Worm (Caenorhabditis elegans) whole organism, L3 larva: Measurements from ENCODE around the gene pfn-3.
A peak's percentile ranks its signal among the peaks of the same experiment; 100 is the strongest.

Experiments used
- aly-2 ChIP-seq: fragments of 150-350 bp; optimal IDR thresholded peaks from 2 replicates; lab custom pipeline; 2014; ENCODE audit warnings: missing biosample characterization, missing genetic modification characterization
- ceh-16 ChIP-seq: sonication (generic microtip); optimal IDR thresholded peaks from 2 replicates; lab custom pipeline; 2017; ENCODE audit warnings: missing biosample characterization, missing genetic modification characterization
- ceh-28 ChIP-seq: fragments of 150-350 bp; optimal IDR thresholded peaks from 2 replicates; lab custom pipeline; 2014; ENCODE audit warnings: missing biosample characterization, missing genetic modification reagents, missing genetic modification characterization
- ceh-82 ChIP-seq: fragments of 150-350 bp; optimal IDR thresholded peaks from 2 replicates; lab custom pipeline; 2014; ENCODE audit warnings: missing biosample characterization, missing genetic modification characterization
- ceh-9 ChIP-seq: sonication (generic microtip); optimal IDR thresholded peaks from 2 replicates; lab custom pipeline; 2018; ENCODE audit warnings: missing biosample characterization, missing genetic modification characterization
- egl-5 ChIP-seq: fragments of 150-350 bp; optimal IDR thresholded peaks from 2 replicates; lab custom pipeline; 2017; ENCODE audit warnings: missing biosample characterization, missing genetic modification reagents, missing genetic modification characterization, inconsistent platforms
- elt-1 ChIP-seq: fragments of 150-350 bp; optimal IDR thresholded peaks from 2 replicates; lab custom pipeline; 2014; ENCODE audit warnings: missing biosample characterization, missing genetic modification characterization
- elt-2 ChIP-seq: sonication (generic microtip); optimal IDR thresholded peaks from 2 replicates; lab custom pipeline; 2016; ENCODE audit warnings: missing genetic modification reagents, mild to moderate bottlenecking, missing genetic modification characterization, missing compliant biosample characterization
- elt-3 ChIP-seq, 3 experiments: fragments of 150-350 bp in 1 of 3; sonication (generic microtip) in 2 of 3; optimal IDR thresholded peaks; 2 replicates in 2 of 3; 4 replicates in 1 of 3; lab custom pipeline; 2014 to 2017; ENCODE audit warnings: missing biosample characterization in 3 of 3, missing genetic modification characterization in 3 of 3
- fkh-10 ChIP-seq: sonication (generic microtip); optimal IDR thresholded peaks from 2 replicates; lab custom pipeline; 2017; ENCODE audit warnings: missing biosample characterization, missing genetic modification reagents, missing genetic modification characterization
- fkh-2 ChIP-seq: fragments of 150-350 bp; optimal IDR thresholded peaks from 2 replicates; lab custom pipeline; 2014; ENCODE audit warnings: missing biosample characterization, missing genetic modification reagents, missing genetic modification characterization
- fos-1 ChIP-seq: fragments of 150-350 bp; optimal IDR thresholded peaks from 2 replicates; lab custom pipeline; 2014; ENCODE audit warnings: missing biosample characterization, missing genetic modification characterization
- jun-1 ChIP-seq: fragments of 150-350 bp; optimal IDR thresholded peaks from 2 replicates; lab custom pipeline; 2014; ENCODE audit warnings: missing biosample characterization, missing genetic modification reagents, missing genetic modification characterization
- lin-15B ChIP-seq: fragments of 150-350 bp; optimal IDR thresholded peaks from 2 replicates; lab custom pipeline; 2014; ENCODE audit warnings: missing biosample characterization, missing genetic modification characterization
- lin-39 ChIP-seq: fragments of 150-350 bp; optimal IDR thresholded peaks from 2 replicates; lab custom pipeline; 2018; ENCODE audit warnings: missing biosample characterization, missing genetic modification reagents, missing genetic modification characterization
- mml-1 ChIP-seq: fragments of 150-350 bp; sonication (generic microtip); optimal IDR thresholded peaks from 3 replicates; lab custom pipeline; 2014; ENCODE audit warnings: missing biosample characterization, missing genetic modification characterization
- nfya-1 ChIP-seq: sonication (generic microtip); optimal IDR thresholded peaks from 2 replicates; lab custom pipeline; 2017; ENCODE audit warnings: missing genetic modification characterization, mild to moderate bottlenecking, missing compliant biosample characterization, antibody characterized with exemption, moderate library complexity; ENCODE audit not compliant: insufficient read depth
- nhr-12 ChIP-seq: fragments of 150-350 bp; optimal IDR thresholded peaks from 2 replicates; lab custom pipeline; 2014; ENCODE audit warnings: missing biosample characterization, missing genetic modification characterization
- nhr-23 ChIP-seq: fragments of 150-350 bp; optimal IDR thresholded peaks from 2 replicates; lab custom pipeline; 2014; ENCODE audit warnings: missing biosample characterization, missing genetic modification reagents, missing genetic modification characterization
- nhr-237 ChIP-seq: fragments of 150-350 bp; optimal IDR thresholded peaks from 2 replicates; lab custom pipeline; 2014; ENCODE audit warnings: missing biosample characterization, missing genetic modification characterization
- nhr-25 ChIP-seq: sonication (generic microtip); optimal IDR thresholded peaks from 2 replicates; lab custom pipeline; 2017; ENCODE audit warnings: missing biosample characterization, missing genetic modification characterization
- nhr-28 ChIP-seq: fragments of 150-350 bp; optimal IDR thresholded peaks from 2 replicates; lab custom pipeline; 2014; ENCODE audit warnings: missing biosample characterization, missing genetic modification characterization
- nhr-43 ChIP-seq: sonication (generic microtip); optimal IDR thresholded peaks from 2 replicates; lab custom pipeline; 2016; ENCODE audit warnings: mild to moderate bottlenecking, missing genetic modification characterization, missing compliant biosample characterization; ENCODE audit not compliant: poor library complexity, severe bottlenecking
- nhr-67 ChIP-seq: fragments of 150-350 bp; optimal IDR thresholded peaks from 2 replicates; lab custom pipeline; 2014; ENCODE audit warnings: missing biosample characterization, missing genetic modification characterization
- nhr-77 ChIP-seq: fragments of 150-350 bp; optimal IDR thresholded peaks from 2 replicates; lab custom pipeline; 2014; ENCODE audit warnings: missing biosample characterization, missing genetic modification characterization
- pqm-1 ChIP-seq: fragments of 150-350 bp; optimal IDR thresholded peaks from 2 replicates; lab custom pipeline; 2017; ENCODE audit warnings: missing biosample characterization, missing genetic modification characterization, inconsistent platforms
- sea-2 ChIP-seq: fragments of 150-350 bp; sonication (generic microtip); optimal IDR thresholded peaks from 4 replicates; lab custom pipeline; 2014; ENCODE audit warnings: missing biosample characterization, missing genetic modification reagents, missing genetic modification characterization
- tbx-2 ChIP-seq: sonication (generic microtip); optimal IDR thresholded peaks from 2 replicates; lab custom pipeline; 2016; ENCODE audit warnings: mild to moderate bottlenecking, missing genetic modification characterization, missing compliant biosample characterization
- unc-39 ChIP-seq: sonication (generic microtip); optimal IDR thresholded peaks from 4 replicates; lab custom pipeline; 2017; ENCODE audit warnings: missing biosample characterization, missing genetic modification characterization
- ztf-4 ChIP-seq: fragments of 150-350 bp; optimal IDR thresholded peaks from 2 replicates; lab custom pipeline; 2014; ENCODE audit warnings: missing biosample characterization, missing genetic modification characterization

The pfn-3 gene

DNA sequence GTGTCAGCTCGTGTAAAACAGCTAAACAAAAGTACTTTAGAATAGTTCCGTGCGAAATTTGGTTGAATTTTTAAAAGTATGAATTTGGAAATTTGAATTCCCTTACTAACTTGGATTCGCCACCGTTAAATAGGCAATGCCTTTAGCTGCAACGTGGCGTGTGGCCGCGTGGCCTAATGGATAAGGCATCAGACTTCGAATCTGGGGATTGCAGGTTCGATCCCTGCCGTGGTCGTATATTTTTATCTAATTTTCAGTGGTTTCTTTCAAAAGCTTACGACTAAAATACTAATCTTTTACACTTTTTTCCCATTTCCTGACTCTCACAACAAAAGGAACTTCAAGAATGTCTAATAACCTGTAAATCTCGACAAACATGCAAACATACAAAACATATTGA, 9.2 kb upstream of the pfn-3 start:
- no peak for TF ChIP-seq ceh-16 (tag; lab: Kevin White, UChicago)

DNA sequence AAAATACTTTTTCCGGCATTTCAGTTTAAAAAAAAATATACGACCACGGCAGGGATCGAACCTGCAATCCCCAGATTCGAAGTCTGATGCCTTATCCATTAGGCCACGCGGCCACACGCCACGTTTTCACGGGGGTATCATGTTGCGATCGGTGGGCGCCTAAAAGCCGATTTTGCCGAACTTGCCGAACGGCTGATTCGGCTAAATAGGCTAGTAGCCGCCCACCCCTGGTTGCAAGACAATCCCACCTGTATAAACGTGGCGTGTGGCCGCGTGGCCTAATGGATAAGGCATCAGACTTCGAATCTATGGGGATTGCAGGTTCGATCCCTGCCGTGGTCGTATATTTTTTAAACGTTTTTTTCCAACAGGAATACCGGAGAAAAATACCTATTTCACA, 8.7 kb upstream of the pfn-3 start:
- no peak for TF ChIP-seq jun-1 (tag; lab: Kevin White, UChicago)
- TF ChIP-seq lin-39 (tag; lab: Kevin White, UChicago), result no peak
- TF ChIP-seq nhr-25 (tag; lab: Kevin White, UChicago), result no peak
- no peak for TF ChIP-seq mml-1 (tag; lab: Kevin White, UChicago)

DNA sequence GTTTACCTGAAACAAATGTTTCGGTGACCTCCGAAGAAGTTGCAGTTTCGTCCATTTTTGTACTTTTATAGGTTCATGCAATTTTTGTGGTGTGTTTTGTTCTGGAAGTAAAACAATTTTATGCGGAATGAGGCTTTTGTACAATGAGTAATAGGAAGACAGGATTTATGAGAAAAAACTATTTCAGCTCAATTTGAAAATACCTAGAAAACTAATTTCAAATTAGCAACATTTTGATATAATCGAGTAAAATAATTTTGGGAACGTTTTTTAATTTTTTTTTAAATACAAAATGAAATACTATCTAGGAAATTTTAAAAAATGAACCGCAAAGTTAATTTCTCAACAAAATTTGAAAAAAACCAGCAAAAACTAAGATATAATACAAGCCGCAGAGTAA, 7.6 kb upstream of the pfn-3 start, which contains the start of gene rei-2:
Gene rei-2, minus strand, starts transcription at position 101 of the 400 bp plus-strand sequence.
- TF ChIP-seq ceh-9 (tag; lab: Kevin White, UChicago) (no peak), fos-1 (no peak), nhr-77 (no peak), elt-3 (tag; optimal IDR thresholded peaks at IDR 0.05; lab: Kevin White, UChicago) (no peak), ceh-82 (tag; lab: Kevin White, UChicago) (no peak), ceh-16 (tag; lab: Kevin White, UChicago) (no peak), fkh-2 (tag; lab: Kevin White, UChicago) (no peak), nhr-43 (no peak), unc-39 (tag; lab: Kevin White, UChicago) (no peak), nfya-1 (no peak), aly-2 (tag; lab: Kevin White, UChicago) (no peak), nhr-237 (tag; lab: Kevin White, UChicago) (no peak), nhr-12 (no peak), ztf-4 (tag; lab: Kevin White, UChicago) (no peak), pqm-1 (tag; lab: Kevin White, UChicago) (no peak)

DNA sequence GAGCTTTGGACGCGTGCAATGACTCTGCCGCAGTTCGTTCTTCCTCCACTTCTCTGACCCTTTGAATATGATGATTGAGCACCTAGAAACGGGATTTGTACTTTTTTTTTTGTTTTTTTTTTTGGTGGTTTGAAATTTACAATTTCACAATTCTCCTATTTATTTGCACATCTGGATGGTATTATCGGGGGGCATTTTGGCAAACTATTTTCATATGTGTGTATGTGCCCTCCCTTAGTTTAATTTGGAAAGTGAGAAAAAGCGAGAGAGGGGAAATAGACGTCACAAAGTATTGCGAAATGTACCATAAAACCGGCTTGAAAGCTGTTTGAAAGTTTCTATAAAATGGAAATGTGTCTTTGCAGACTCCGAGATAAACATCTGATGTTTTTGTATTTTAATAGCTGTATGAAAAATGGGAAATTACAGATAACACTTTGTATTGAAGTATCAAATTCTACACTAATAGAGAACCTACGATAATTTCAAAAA, 6.0 kb upstream of the pfn-3 start:
- TF ChIP-seq ceh-28 (tag; lab: Kevin White, UChicago) (no peak), elt-1 (tag; lab: Kevin White, UChicago) (peak; percentile 12), nhr-28 (tag; lab: Kevin White, UChicago) (no peak), nhr-25 (tag; lab: Kevin White, UChicago) (peak; percentile 64), nfya-1 (peak; percentile 12), nhr-67 (tag; lab: Kevin White, UChicago) (no peak), egl-5 (tag; lab: Kevin White, UChicago) (peak; percentile 26)

- no peak for TF ChIP-seq elt-1 (tag; lab: Kevin White, UChicago)
- TF ChIP-seq ceh-28 (tag; lab: Kevin White, UChicago), result no peak
- no peak for TF ChIP-seq nhr-77
- TF ChIP-seq nhr-12, result no peak
- no peak for TF ChIP-seq aly-2 (tag; lab: Kevin White, UChicago)
- TF ChIP-seq nhr-67 (tag; lab: Kevin White, UChicago), result no peak
- TF ChIP-seq egl-5 (tag; lab: Kevin White, UChicago), result no peak
- TF ChIP-seq fkh-10 (GFP tag; lab: Kevin White, UChicago), result no peak
- TF ChIP-seq ceh-16 (tag; lab: Kevin White, UChicago), result no peak
- TF ChIP-seq nhr-43, result no peak
- TF ChIP-seq ceh-82 (tag; lab: Kevin White, UChicago), result no peak
- no peak for TF ChIP-seq lin-15B (tag; lab: Kevin White, UChicago)
- no peak for TF ChIP-seq sea-2 (GFP tag; lab: Kevin White, UChicago)
- no peak for TF ChIP-seq tbx-2
- TF ChIP-seq, all 47 proteins: peak for 0
Observed at ce11 chrX:1085000-1085399, 4.6 kb upstream of the pfn-3 start.

- no peak for TF ChIP-seq unc-39 (tag; lab: Kevin White, UChicago)
- no peak for TF ChIP-seq nhr-77
- TF ChIP-seq ceh-28 (tag; lab: Kevin White, UChicago), result peak; percentile 0
- no peak for TF ChIP-seq jun-1 (tag; lab: Kevin White, UChicago)
- no peak for TF ChIP-seq ztf-4 (tag; lab: Kevin White, UChicago)
- peak; percentile 28 for TF ChIP-seq lin-39 (tag; lab: Kevin White, UChicago)
- TF ChIP-seq nhr-23 (tag; lab: Kevin White, UChicago), result no peak
- TF ChIP-seq aly-2 (tag; lab: Kevin White, UChicago), result no peak
- peak; percentile 44 for TF ChIP-seq nfya-1
- no peak for TF ChIP-seq nhr-67 (tag; lab: Kevin White, UChicago)
- no peak for TF ChIP-seq ceh-9 (tag; lab: Kevin White, UChicago)
- no peak for TF ChIP-seq elt-2 (tag; lab: Kevin White, UChicago)
Observed at ce11 chrX:1081927-1082326, 1.5 kb upstream of the pfn-3 start.
